Worm (Caenorhabditis elegans) whole organism, L2 larva: Measurements from ENCODE around the gene oac-14.

Source experiments
- Y55F3AM.14 ChIP-seq: fragments of 200-800 bp; sonication (Bioruptor generic); optimal IDR thresholded peaks from 2 replicates; lab custom pipeline; 2018; ENCODE audit warnings: mild to moderate bottlenecking, missing genetic modification characterization, missing compliant biosample characterization
- aly-2 ChIP-seq: fragments of 150-350 bp; optimal IDR thresholded peaks from 2 replicates; lab custom pipeline; 2014; ENCODE audit warnings: missing biosample characterization, missing genetic modification characterization
- blmp-1 ChIP-seq: sonication (generic microtip); optimal IDR thresholded peaks from 2 replicates; lab custom pipeline; 2017; ENCODE audit warnings: missing genetic modification characterization, mild to moderate bottlenecking, missing compliant biosample characterization, antibody characterized with exemption, moderate library complexity; ENCODE audit not compliant: insufficient read depth
- elt-3 ChIP-seq: sonication (generic microtip); optimal IDR thresholded peaks from 2 replicates; lab custom pipeline; 2017; ENCODE audit warnings: missing biosample characterization, missing genetic modification characterization
- lsy-2 ChIP-seq, 2 experiments: fragments of 150-350 bp in 1 of 2; sonication (generic microtip) in 1 of 2; optimal IDR thresholded peaks; 2 replicates each; lab custom pipeline; 2014 to 2017; ENCODE audit warnings: missing biosample characterization in 2 of 2, missing genetic modification characterization in 2 of 2
- nhr-12 ChIP-seq: fragments of 150-350 bp; optimal IDR thresholded peaks from 2 replicates; lab custom pipeline; 2014; ENCODE audit warnings: missing biosample characterization, missing genetic modification characterization
- snpc-4 ChIP-seq: fragments of 150-350 bp; optimal IDR thresholded peaks from 2 replicates; lab custom pipeline; 2014; ENCODE audit warnings: missing biosample characterization, missing genetic modification characterization
- unc-39 ChIP-seq: fragments of 150-350 bp; optimal IDR thresholded peaks from 2 replicates; lab custom pipeline; 2014; ENCODE audit warnings: missing biosample characterization, missing genetic modification characterization

ce11 chrX:10172004-10172584 lies 30.3 kb upstream of the oac-14 start, which contains the start of gene C07A4.2:
- no peak for TF ChIP-seq elt-3 (tag; lab: Kevin White, UChicago)
- no peak for TF ChIP-seq aly-2
- TF ChIP-seq Y55F3AM.14 (GFP tag; lab: Kevin White, UChicago) = no peak
- TF ChIP-seq nhr-12 = no peak
- TF ChIP-seq snpc-4 (tag; lab: Kevin White, UChicago) = no peak
- TF ChIP-seq unc-39 (tag; lab: Kevin White, UChicago) = no peak
- no peak for TF ChIP-seq lsy-2 (tag; optimal IDR thresholded peaks at IDR 0.05; lab: Kevin White, UChicago)
- no peak for TF ChIP-seq blmp-1 (tag; lab: Kevin White, UChicago)
